Worm (Caenorhabditis elegans): ENCODE measurements around the gene plc-3.

ce11 chrII:10230972-10231371, 8.3 kb downstream of the plc-3 start, which contains the start of gene T01E8.8:
- TF ChIP-seq snpc-4 (tag; optimal IDR thresholded peaks at IDR 0.05) (no peak), lin-13 (GFP tag; optimal IDR thresholded peaks at IDR 0.05) (no peak), nhr-42 (GFP tag; IDR thresholded peaks at IDR 0.05) (no peak), skn-1 (tag; optimal IDR thresholded peaks at IDR 0.05) (no peak), nhr-237 (tag; optimal IDR thresholded peaks at IDR 0.05) (no peak), ama-1 (optimal IDR thresholded peaks at IDR 0.05) (no peak), lsy-2 (tag; optimal IDR thresholded peaks at IDR 0.05) (no peak), aha-1 (tag) (peak; percentile 50), nhr-11 (tag; optimal IDR thresholded peaks at IDR 0.05) (no peak), arid-1 (GFP tag; conservative IDR thresholded peaks at IDR 0.05) (no peak), dpl-1 (GFP tag; optimal IDR thresholded peaks at IDR 0.05) (no peak)

All from whole organism, L4 larva.